Worm (Caenorhabditis elegans): Measurements from ENCODE around the gene air-1.

air-1 gene

DNA sequence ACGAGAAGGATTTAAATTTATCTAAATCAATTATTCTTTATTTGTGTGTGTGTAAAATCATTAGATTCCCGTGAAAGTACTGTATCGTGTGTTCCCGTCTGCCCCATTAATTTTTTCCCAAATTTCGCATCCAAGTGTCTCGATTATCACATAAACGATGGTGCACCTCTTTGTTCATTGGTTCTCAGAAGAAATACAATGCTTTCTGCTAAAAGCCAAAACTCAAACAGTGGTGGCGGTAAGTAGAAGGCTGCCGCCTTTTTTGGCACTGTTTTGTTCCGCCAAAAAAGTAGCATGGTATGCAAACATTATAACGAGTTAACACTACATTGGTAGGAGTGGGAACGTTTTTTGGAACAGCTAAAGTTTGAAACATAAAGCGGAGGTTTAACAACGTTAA, 2.1 kb downstream of the air-1 start:
- no peak for TF ChIP-seq mdl-1 (tag; optimal IDR thresholded peaks at IDR 0.05)
- no peak for TF ChIP-seq nhr-25 (tag; optimal IDR thresholded peaks at IDR 0.05)
- TF ChIP-seq lin-39 (tag; optimal IDR thresholded peaks at IDR 0.05), result no peak
- no peak for TF ChIP-seq ceh-16 (tag; optimal IDR thresholded peaks at IDR 0.05)
- no peak for TF ChIP-seq lin-11 (tag; optimal IDR thresholded peaks at IDR 0.05)
- no peak for TF ChIP-seq nhr-12 (tag; optimal IDR thresholded peaks at IDR 0.05)
- TF ChIP-seq R02D3.7 (tag; optimal IDR thresholded peaks at IDR 0.05), result no peak
- no peak for TF ChIP-seq ztf-11 (tag; optimal IDR thresholded peaks at IDR 0.05)
- no peak for TF ChIP-seq gmeb-1 (tag; optimal IDR thresholded peaks at IDR 0.05)
- no peak for TF ChIP-seq lsy-2 (tag; optimal IDR thresholded peaks at IDR 0.05)
- no peak for TF ChIP-seq nhr-237 (tag; optimal IDR thresholded peaks at IDR 0.05)
- no peak for TF ChIP-seq ama-1 (optimal IDR thresholded peaks at IDR 0.05)
- no peak for TF ChIP-seq aly-2 (tag; optimal IDR thresholded peaks at IDR 0.05)
- no peak for TF ChIP-seq unc-55 (GFP tag; optimal IDR thresholded peaks at IDR 0.05)
- TF ChIP-seq alr-1 (tag; optimal IDR thresholded peaks at IDR 0.05), result no peak
- no peak for TF ChIP-seq ZK546.5 (tag; optimal IDR thresholded peaks at IDR 0.05)
- no peak for TF ChIP-seq nhr-129 (tag; optimal IDR thresholded peaks at IDR 0.05)
- TF ChIP-seq snpc-4 (tag; optimal IDR thresholded peaks at IDR 0.05), result no peak

DNA sequence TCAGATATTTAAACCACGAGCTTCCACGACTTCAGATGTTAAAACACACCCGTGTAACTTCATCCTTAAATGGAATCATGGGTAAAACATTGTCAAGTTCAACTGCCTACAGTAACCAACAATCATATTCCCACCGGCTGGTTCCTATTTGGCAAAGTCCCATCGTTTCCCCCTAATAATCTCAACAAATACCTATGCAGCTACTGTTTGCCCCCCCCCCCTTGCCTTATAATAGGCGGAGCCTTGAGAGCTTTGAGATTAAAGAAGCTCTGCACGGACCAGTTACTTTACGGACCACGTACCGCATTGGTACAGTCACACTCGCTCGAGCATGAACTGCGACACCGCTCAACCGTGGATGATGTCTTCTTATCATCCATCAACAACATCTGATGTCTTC, 3.3 kb downstream of the air-1 start, which contains the start of gene pax-1:
TSS of gene pax-1 (plus strand) at position 301 of the 400 bp plus-strand sequence.
- TF ChIP-seq sma-3 (GFP tag; optimal IDR thresholded peaks at IDR 0.05) (no peak), gmeb-1 (tag; optimal IDR thresholded peaks at IDR 0.05) (no peak), snpc-4 (tag; optimal IDR thresholded peaks at IDR 0.05) (no peak), nhr-237 (tag; optimal IDR thresholded peaks at IDR 0.05) (no peak), ZK546.5 (tag; optimal IDR thresholded peaks at IDR 0.05) (no peak), lin-13 (GFP tag; optimal IDR thresholded peaks at IDR 0.05) (no peak), elt-3 (tag; optimal IDR thresholded peaks at IDR 0.05) (no peak), nhr-77 (tag; optimal IDR thresholded peaks at IDR 0.05) (no peak), lsy-2 (tag; optimal IDR thresholded peaks at IDR 0.05) (no peak), F13H6.1 (tag; optimal IDR thresholded peaks at IDR 0.05) (no peak), fos-1 (tag; optimal IDR thresholded peaks at IDR 0.05) (no peak), C34F6.9 (tag; optimal IDR thresholded peaks at IDR 0.05) (no peak), skn-1 (tag; optimal IDR thresholded peaks at IDR 0.05) (no peak), nhr-11 (tag; optimal IDR thresholded peaks at IDR 0.05) (no peak), nhr-6 (tag; optimal IDR thresholded peaks at IDR 0.05) (no peak), lin-39 (tag; optimal IDR thresholded peaks at IDR 0.05) (no peak), mbf-1 (tag; optimal IDR thresholded peaks at IDR 0.05) (no peak)

DNA sequence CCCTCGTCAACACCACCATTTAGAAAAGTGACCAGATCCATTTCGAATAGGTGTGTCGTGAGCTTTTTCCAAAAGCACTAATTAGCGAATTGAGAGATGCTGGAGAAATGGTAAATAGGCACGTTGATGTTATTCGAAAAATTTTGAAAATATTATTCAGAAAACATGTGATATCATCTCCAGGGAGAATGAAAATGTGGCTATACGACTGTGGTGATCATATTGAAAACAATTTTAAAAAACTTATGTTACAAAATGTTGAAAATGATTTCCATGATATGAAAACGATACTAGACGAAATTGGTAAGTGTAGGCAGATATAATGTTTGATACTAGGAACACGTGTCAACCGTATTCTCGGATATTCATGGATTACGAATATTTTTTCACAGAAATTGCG, 5.5 kb downstream of the air-1 start, which contains the start of gene K07C11.10:
TSS of gene K07C11.10 (minus strand) at position 101 of the 400 bp plus-strand sequence.
- TF ChIP-seq skn-1 (tag; optimal IDR thresholded peaks at IDR 0.05), result no peak
- TF ChIP-seq lin-13 (GFP tag; optimal IDR thresholded peaks at IDR 0.05), result no peak
- no peak for TF ChIP-seq ztf-4 (tag; optimal IDR thresholded peaks at IDR 0.05)
- no peak for TF ChIP-seq snpc-4 (tag; optimal IDR thresholded peaks at IDR 0.05)

DNA sequence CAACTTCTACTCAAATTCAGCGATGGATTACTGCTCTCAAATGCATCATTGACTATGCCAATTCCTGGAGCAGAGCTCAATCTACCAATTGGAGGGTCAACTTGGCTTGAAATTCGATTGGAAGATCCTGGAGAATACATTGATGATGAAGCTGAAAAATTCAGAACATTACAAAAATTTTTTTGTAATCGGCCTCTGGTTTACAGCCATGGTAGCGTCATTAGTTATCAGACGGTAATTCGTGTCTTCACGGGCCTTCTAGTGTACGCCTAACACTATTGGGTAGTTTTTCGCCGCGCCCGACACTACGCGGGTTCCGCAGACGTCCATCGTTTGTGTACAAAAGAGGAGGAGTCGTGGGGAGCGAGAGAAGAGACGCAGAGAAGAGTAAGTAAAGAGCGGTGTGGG, 7.4 kb downstream of the air-1 start:
- TF ChIP-seq Y55F3AM.14 (GFP tag; optimal IDR thresholded peaks at IDR 0.05) (peak; percentile 6), sma-3 (GFP tag; optimal IDR thresholded peaks at IDR 0.05) (peak; percentile 94), nhr-12 (tag; optimal IDR thresholded peaks at IDR 0.05) (no peak), C34F6.9 (tag; optimal IDR thresholded peaks at IDR 0.05) (peak; percentile 61), dmd-4 (tag; optimal IDR thresholded peaks at IDR 0.05) (no peak), F13H6.1 (tag; optimal IDR thresholded peaks at IDR 0.05) (peak; percentile 88), nhr-6 (tag; optimal IDR thresholded peaks at IDR 0.05) (no peak), lin-11 (tag; optimal IDR thresholded peaks at IDR 0.05) (peak; percentile 7), nhr-129 (tag; optimal IDR thresholded peaks at IDR 0.05) (peak; percentile 63), nhr-25 (tag; optimal IDR thresholded peaks at IDR 0.05) (peak; percentile 71), skn-1 (tag; optimal IDR thresholded peaks at IDR 0.05) (no peak), elt-3 (tag; optimal IDR thresholded peaks at IDR 0.05) (no peak), sma-9 (GFP tag; optimal IDR thresholded peaks at IDR 0.05) (peak; percentile 91), sma-9 (tag; optimal IDR thresholded peaks at IDR 0.05) (no peak), blmp-1 (tag; optimal IDR thresholded peaks at IDR 0.05; ENCODE audit: insufficient read depth) (no peak), lsy-2 (tag; optimal IDR thresholded peaks at IDR 0.05) (peak; percentile 65 to 78), ceh-16 (tag; optimal IDR thresholded peaks at IDR 0.05) (peak; percentile 40), ztf-11 (tag; optimal IDR thresholded peaks at IDR 0.05) (no peak), aly-2 (tag; optimal IDR thresholded peaks at IDR 0.05) (no peak), unc-55 (GFP tag; optimal IDR thresholded peaks at IDR 0.05) (no peak), elt-1 (tag; optimal IDR thresholded peaks at IDR 0.05) (no peak), crh-2 (tag; optimal IDR thresholded peaks at IDR 0.05) (peak; percentile 89), nhr-21 (tag; optimal IDR thresholded peaks at IDR 0.05) (peak; percentile 88), R02D3.7 (tag; optimal IDR thresholded peaks at IDR 0.05) (no peak), nhr-237 (tag; optimal IDR thresholded peaks at IDR 0.05) (no peak), unc-39 (tag; optimal IDR thresholded peaks at IDR 0.05) (no peak), peb-1 (tag; optimal IDR thresholded peaks at IDR 0.05) (no peak), nhr-11 (tag; optimal IDR thresholded peaks at IDR 0.05) (peak; percentile 34), mdl-1 (tag; optimal IDR thresholded peaks at IDR 0.05) (peak; percentile 49 to 65), snpc-4 (tag; optimal IDR thresholded peaks at IDR 0.05) (peak; percentile 99), ceh-82 (tag; optimal IDR thresholded peaks at IDR 0.05) (no peak), ama-1 (optimal IDR thresholded peaks at IDR 0.05) (peak; percentile 96), mab-5 (tag; optimal IDR thresholded peaks at IDR 0.05) (no peak), ztf-4 (tag; optimal IDR thresholded peaks at IDR 0.05) (no peak), fos-1 (tag; optimal IDR thresholded peaks at IDR 0.05) (peak; percentile 80), lin-13 (GFP tag; optimal IDR thresholded peaks at IDR 0.05) (peak; percentile 77), nhr-77 (tag; optimal IDR thresholded peaks at IDR 0.05) (peak; percentile 63), zag-1 (tag; optimal IDR thresholded peaks at IDR 0.05) (peak; percentile 23), gmeb-1 (tag; optimal IDR thresholded peaks at IDR 0.05) (peak; percentile 79), nhr-23 (tag; optimal IDR thresholded peaks at IDR 0.05) (no peak)
